Worm (Caenorhabditis elegans): ENCODE results near the gene F32A11.1.

Gene F32A11.1

ce11 chrII:13195163-13195562, 38.0 kb downstream of the F32A11.1 start, which contains the start of gene lec-1:
TSS of gene lec-1 (plus strand) at chrII:13195549.
- TF ChIP-seq med-1 (GFP tag; optimal IDR thresholded peaks at IDR 0.05; ENCODE audit: insufficient read depth) (no peak), cog-1 (tag; optimal IDR thresholded peaks at IDR 0.05) (peak; percentile 71), flt-1 (GFP tag; IDR thresholded peaks at IDR 0.05) (no peak)

ce11 chrII:13195706-13196417, 38.7 kb downstream of the F32A11.1 start:
- TF ChIP-seq klf-2 (GFP tag; conservative IDR thresholded peaks at IDR 0.05) (no peak), med-1 (GFP tag; optimal IDR thresholded peaks at IDR 0.05; ENCODE audit: insufficient read depth) (no peak), T22C8.4 (GFP tag; IDR thresholded peaks at IDR 0.05) (no peak), tab-1 (GFP tag; IDR thresholded peaks at IDR 0.05) (no peak; the same call in 1 of the 2 replicates)

ce11 chrII:13196689-13197280, 39.7 kb downstream of the F32A11.1 start:
- no peak for TF ChIP-seq flt-1 (GFP tag; IDR thresholded peaks at IDR 0.05)
- TF ChIP-seq med-1 (GFP tag; optimal IDR thresholded peaks at IDR 0.05; ENCODE audit: insufficient read depth), result no peak
- no peak for TF ChIP-seq tab-1 (GFP tag; IDR thresholded peaks at IDR 0.05)
- TF ChIP-seq ztf-23 (GFP tag; IDR thresholded peaks at IDR 0.05), result no peak
- TF ChIP-seq cog-1 (tag; optimal IDR thresholded peaks at IDR 0.05), result no peak
- TF ChIP-seq klf-2 (GFP tag; conservative IDR thresholded peaks at IDR 0.05), result no peak
- TF ChIP-seq ztf-29 (GFP tag; IDR thresholded peaks at IDR 0.05), result no peak
- TF ChIP-seq T22C8.4 (GFP tag; IDR thresholded peaks at IDR 0.05), result no peak
- TF ChIP-seq ref-1 (GFP tag; conservative IDR thresholded peaks at IDR 0.05), result no peak

- TF ChIP-seq ztf-23 (GFP tag; IDR thresholded peaks at IDR 0.05), result no peak
- TF ChIP-seq T22C8.4 (GFP tag; IDR thresholded peaks at IDR 0.05), result no peak
- TF ChIP-seq ztf-29 (GFP tag; IDR thresholded peaks at IDR 0.05), result no peak
- no peak for TF ChIP-seq klf-2 (GFP tag; conservative IDR thresholded peaks at IDR 0.05)
Observed at ce11 chrII:13198845-13199244, 41.7 kb downstream of the F32A11.1 start.

ce11 chrII:13199674-13200215, 42.6 kb downstream of the F32A11.1 start, which contains the start of gene btf-1:
TSS of gene btf-1 (plus strand) at chrII:13200165.
- TF ChIP-seq flt-1 (GFP tag; IDR thresholded peaks at IDR 0.05) (peak; percentile 49; the same call in 1 of the 2 replicates), tab-1 (GFP tag; IDR thresholded peaks at IDR 0.05) (no peak), klf-2 (GFP tag; conservative IDR thresholded peaks at IDR 0.05) (peak; percentile 49; the same call in 1 of the 2 replicates), cog-1 (tag; optimal IDR thresholded peaks at IDR 0.05) (peak; percentile 73), med-1 (GFP tag; optimal IDR thresholded peaks at IDR 0.05; ENCODE audit: insufficient read depth) (no peak), ztf-29 (GFP tag; IDR thresholded peaks at IDR 0.05) (no peak), T22C8.4 (GFP tag; IDR thresholded peaks at IDR 0.05) (no peak), ref-1 (GFP tag; conservative IDR thresholded peaks at IDR 0.05) (no peak), ztf-23 (GFP tag; IDR thresholded peaks at IDR 0.05) (peak; percentile 67; the same call in 1 of the 2 replicates)

All from whole organism, midembryonic.